Worm (Caenorhabditis elegans): ENCODE data around the gene rpoa-12.

DNA sequence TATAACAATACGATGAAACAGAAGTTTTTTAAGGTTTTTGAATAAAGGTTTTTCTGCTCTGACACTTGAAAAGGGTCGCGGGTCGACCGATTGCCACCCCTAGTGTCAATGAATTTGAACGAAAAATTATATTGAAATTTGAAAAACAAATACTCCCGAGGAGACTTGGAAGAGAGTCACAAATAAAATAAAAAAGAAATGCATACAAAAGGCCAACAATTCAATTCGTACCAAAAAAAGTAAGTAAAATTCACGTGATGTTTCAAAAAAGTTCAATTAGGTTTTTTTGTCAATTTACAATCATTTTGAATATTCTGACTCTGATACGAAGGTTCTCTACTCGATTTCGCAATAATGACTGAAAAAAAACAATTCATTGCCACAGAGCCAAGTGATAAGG lies 29.6 kb downstream of the rpoa-12 start, which contains the start of gene C15H11.1:
- no peak for TF ChIP-seq ama-1 (optimal IDR thresholded peaks at IDR 0.05)
- no peak for TF ChIP-seq elt-3 (tag; optimal IDR thresholded peaks at IDR 0.05)
- TF ChIP-seq nhr-11 (tag; optimal IDR thresholded peaks at IDR 0.05), result no peak
- no peak for TF ChIP-seq unc-62 (GFP tag; optimal IDR thresholded peaks at IDR 0.05)

All from whole organism, L2 larva.